Fruit fly (Drosophila melanogaster) whole organism, embryonic: Measurements from ENCODE around the gene hgo.

Experiments
- B-H2 ChIP-seq: fragments of 200-800 bp; sonication (Bioruptor generic); optimal IDR thresholded peaks from 2 replicates; lab custom pipeline; 2018; ENCODE audit warnings: missing biosample characterization, mild to moderate bottlenecking, missing genetic modification characterization
- CG10267 ChIP-seq: fragments of 200-800 bp; sonication (Bioruptor generic); optimal IDR thresholded peaks from 2 replicates; lab custom pipeline; 2018; ENCODE audit warnings: missing biosample characterization, mild to moderate bottlenecking, missing genetic modification characterization, moderate library complexity
- CG10366 ChIP-seq: fragments of 200-800 bp; sonication (Bioruptor generic); IDR thresholded peaks from 2 replicates; pipeline ENCODE4 v1.3.6; 2022; ENCODE audit warnings: missing biosample characterization, missing genetic modification characterization
- CG11093 ChIP-seq: fragments of 200-800 bp; sonication (Bioruptor generic); IDR thresholded peaks from 3 replicates; pipeline ENCODE4 v1.3.6; 2022; ENCODE audit warnings: missing biosample characterization, missing genetic modification characterization
- CG11247 ChIP-seq: fragments of 200-800 bp; sonication (Bioruptor generic); IDR thresholded peaks from 2 replicates; pipeline ENCODE4 v1.3.6; 2022; ENCODE audit warnings: missing biosample characterization, missing genetic modification characterization
- CG11696 ChIP-seq: fragments of 200-800 bp; sonication (Bioruptor generic); IDR thresholded peaks from 2 replicates; pipeline ENCODE4 v1.3.6; 2022; ENCODE audit warnings: missing biosample characterization, missing genetic modification characterization
- CG11723 ChIP-seq: fragments of 200-800 bp; sonication (Bioruptor generic); optimal IDR thresholded peaks from 2 replicates; lab custom pipeline; 2017; ENCODE audit warnings: missing biosample characterization, mild to moderate bottlenecking, missing genetic modification characterization
- CG12071 ChIP-seq: fragments of 200-800 bp; sonication (Bioruptor generic); optimal IDR thresholded peaks from 3 replicates; lab custom pipeline; 2018; ENCODE audit warnings: missing biosample characterization, mild to moderate bottlenecking, missing genetic modification characterization
- CG12769 ChIP-seq: fragments of 200-800 bp; sonication (Bioruptor generic); optimal IDR thresholded peaks from 2 replicates; lab custom pipeline; 2019; ENCODE audit warnings: missing biosample characterization, mild to moderate bottlenecking, missing genetic modification characterization, moderate library complexity
- CG16779 ChIP-seq: fragments of 200-800 bp; sonication (Bioruptor generic); IDR thresholded peaks from 2 replicates; pipeline ENCODE4 v1.3.6; 2022; ENCODE audit warnings: missing biosample characterization, missing genetic modification characterization
- CG16815 ChIP-seq: fragments of 200-800 bp; sonication (Bioruptor generic); optimal IDR thresholded peaks from 3 replicates; lab custom pipeline; 2017; ENCODE audit warnings: missing biosample characterization, mild to moderate bottlenecking, missing genetic modification characterization
- CG17361 ChIP-seq: fragments of 200-800 bp; sonication (Bioruptor generic); IDR thresholded peaks from 3 replicates; pipeline ENCODE4 v1.3.6; 2022; ENCODE audit warnings: missing biosample characterization, missing genetic modification characterization
- CG2116 ChIP-seq: fragments of 200-800 bp; sonication (Bioruptor generic); optimal IDR thresholded peaks from 3 replicates; lab custom pipeline; 2018; ENCODE audit warnings: missing biosample characterization, mild to moderate bottlenecking, missing genetic modification characterization
- CG2678 ChIP-seq: fragments of 200-800 bp; sonication (Bioruptor generic); optimal IDR thresholded peaks from 3 replicates; lab custom pipeline; 2019; ENCODE audit warnings: missing biosample characterization, mild to moderate bottlenecking, missing genetic modification characterization, moderate library complexity
- CG32772 ChIP-seq: fragments of 200-800 bp; sonication (Bioruptor generic); IDR thresholded peaks from 2 replicates; pipeline ENCODE4 v1.3.6; 2022; ENCODE audit warnings: missing biosample characterization, missing genetic modification characterization
- CG4617 ChIP-seq: fragments of 200-800 bp; sonication (Bioruptor generic); optimal IDR thresholded peaks from 3 replicates; lab custom pipeline; 2016; ENCODE audit warnings: missing biosample characterization, missing genetic modification characterization, borderline replicate concordance
- CG4707 ChIP-seq: fragments of 200-800 bp; sonication (Bioruptor generic); optimal IDR thresholded peaks from 2 replicates; lab custom pipeline; 2018; ENCODE audit warnings: missing biosample characterization, mild to moderate bottlenecking, missing genetic modification characterization, moderate library complexity
- CG5180 ChIP-seq: fragments of 200-800 bp; sonication (Bioruptor generic); optimal IDR thresholded peaks from 3 replicates; lab custom pipeline; 2017; ENCODE audit warnings: missing biosample characterization, missing genetic modification characterization, mild to moderate bottlenecking, moderate library complexity, missing genetic modification reagents
- CG6813 ChIP-seq: fragments of 200-800 bp; sonication (Bioruptor generic); optimal IDR thresholded peaks from 2 replicates; lab custom pipeline; 2017; ENCODE audit warnings: missing biosample characterization, missing genetic modification characterization, mild to moderate bottlenecking, moderate library complexity, missing genetic modification reagents
- CG6854 ChIP-seq: fragments of 200-800 bp; sonication (Bioruptor generic); optimal IDR thresholded peaks from 3 replicates; lab custom pipeline; 2017; ENCODE audit warnings: missing biosample characterization, mild to moderate bottlenecking, missing genetic modification characterization
- CG7786 ChIP-seq: fragments of 200-800 bp; sonication (Bioruptor generic); optimal IDR thresholded peaks from 2 replicates; lab custom pipeline; 2016; ENCODE audit warnings: missing biosample characterization, missing genetic modification characterization
- CG7928 ChIP-seq: fragments of 200-800 bp; sonication (Bioruptor generic); optimal IDR thresholded peaks from 2 replicates; lab custom pipeline; 2017; ENCODE audit warnings: missing biosample characterization, mild to moderate bottlenecking, missing genetic modification characterization
- CG9932 ChIP-seq: fragments of 200-800 bp; sonication (Bioruptor generic); IDR thresholded peaks from 2 replicates; pipeline ENCODE4 v1.3.6; 2022; ENCODE audit warnings: missing biosample characterization, missing genetic modification characterization
- CkIIα-i1 ChIP-seq: fragments of 200-800 bp; sonication (Bioruptor generic); IDR thresholded peaks from 2 replicates; pipeline ENCODE4 v1.3.6; 2022; ENCODE audit warnings: missing biosample characterization, missing genetic modification characterization
- D ChIP-seq, 2 experiments: fragments of 200-800 bp in 1 of 2; fragments of >200 bp in 1 of 2; sonication (Bioruptor generic) in 1 of 2; optimal IDR thresholded peaks; 2 replicates in 1 of 2; 3 replicates in 1 of 2; lab custom pipeline; 2017; ENCODE audit warnings: mild to moderate bottlenecking in 1 of 2, missing biosample characterization in 1 of 2, missing genetic modification characterization in 1 of 2, missing genetic modification reagents in 1 of 2
- HLHmδ ChIP-seq: fragments of 200-800 bp; sonication (Bioruptor generic); optimal IDR thresholded peaks from 2 replicates; lab custom pipeline; 2018; ENCODE audit warnings: missing biosample characterization, mild to moderate bottlenecking, missing genetic modification characterization, moderate library complexity
- Hr39 ChIP-seq: fragments of >200 bp; optimal IDR thresholded peaks from 2 replicates; lab custom pipeline; 2017
- MESR4 ChIP-seq: fragments of 200-800 bp; sonication (Bioruptor generic); optimal IDR thresholded peaks from 2 replicates; lab custom pipeline; 2018; ENCODE audit warnings: missing biosample characterization, mild to moderate bottlenecking, missing genetic modification characterization, moderate library complexity
- Scr ChIP-seq: fragments of 200-800 bp; sonication (Bioruptor generic); IDR thresholded peaks from 2 replicates; pipeline ENCODE4 v1.3.6; 2022; ENCODE audit warnings: missing biosample characterization, missing genetic modification characterization; ENCODE audit not compliant: partially characterized antibody
- Spps ChIP-seq: fragments of 200-800 bp; sonication (Bioruptor generic); optimal IDR thresholded peaks from 2 replicates; lab custom pipeline; 2018; ENCODE audit warnings: missing biosample characterization, mild to moderate bottlenecking, missing genetic modification characterization
- Xbp1 ChIP-seq: fragments of 200-800 bp; sonication (Bioruptor generic); optimal IDR thresholded peaks from 3 replicates; lab custom pipeline; 2016; ENCODE audit warnings: missing biosample characterization, mild to moderate bottlenecking, missing genetic modification characterization
- Xrp1 ChIP-seq: fragments of 200-800 bp; sonication (Bioruptor generic); IDR thresholded peaks from 2 replicates; pipeline ENCODE4 v1.3.6; 2022; ENCODE audit warnings: missing biosample characterization, missing genetic modification characterization
- bsh ChIP-seq, 2 experiments: fragments of 200-800 bp; sonication (Bioruptor generic); optimal IDR thresholded peaks; 2 replicates each; lab custom pipeline; 2017 to 2018; ENCODE audit warnings: mild to moderate bottlenecking in 2 of 2, missing biosample characterization in 2 of 2, missing genetic modification characterization in 2 of 2, moderate library complexity in 1 of 2
- cas ChIP-seq: fragments of 200-800 bp; sonication (Bioruptor generic); IDR thresholded peaks from 2 replicates; pipeline ENCODE4 v1.3.6; 2022; ENCODE audit warnings: missing biosample characterization, missing genetic modification characterization
- corto ChIP-seq: fragments of 200-800 bp; sonication (Bioruptor generic); optimal IDR thresholded peaks from 2 replicates; lab custom pipeline; 2016; ENCODE audit warnings: missing biosample characterization, mild to moderate bottlenecking, missing genetic modification characterization, moderate library complexity
- eve ChIP-seq, 2 experiments: fragments of >200 bp; optimal IDR thresholded peaks; 2 replicates each; lab custom pipeline; 2017; ENCODE audit warnings: missing biosample characterization in 2 of 2, missing genetic modification characterization in 2 of 2
- gem ChIP-seq: fragments of 200-800 bp; sonication (Bioruptor generic); optimal IDR thresholded peaks from 2 replicates; lab custom pipeline; 2019; ENCODE audit warnings: missing biosample characterization, mild to moderate bottlenecking, missing genetic modification characterization, moderate library complexity
- gsb ChIP-seq: fragments of 200-800 bp; sonication (Bioruptor generic); IDR thresholded peaks from 2 replicates; pipeline ENCODE4 v1.3.6; 2022; ENCODE audit warnings: missing biosample characterization, missing genetic modification characterization
- h ChIP-seq: fragments of >200 bp; optimal IDR thresholded peaks from 2 replicates; lab custom pipeline; 2017
- jigr1 ChIP-seq: fragments of 200-800 bp; sonication (Bioruptor generic); IDR thresholded peaks from 3 replicates; pipeline ENCODE4 v1.3.6; 2022; ENCODE audit warnings: missing biosample characterization, missing genetic modification characterization
- maf-S ChIP-seq: fragments of 200-800 bp; sonication (Bioruptor generic); optimal IDR thresholded peaks from 2 replicates; lab custom pipeline; 2016; ENCODE audit warnings: missing biosample characterization, missing genetic modification characterization
- nerfin-2 ChIP-seq: fragments of 200-800 bp; sonication (Bioruptor generic); IDR thresholded peaks from 2 replicates; pipeline ENCODE4 v1.3.6; 2022; ENCODE audit warnings: missing biosample characterization, missing genetic modification characterization; ENCODE audit not compliant: partially characterized antibody
- oc ChIP-seq: fragments of 200-800 bp; sonication (Bioruptor generic); optimal IDR thresholded peaks from 2 replicates; lab custom pipeline; 2018; ENCODE audit warnings: missing biosample characterization, mild to moderate bottlenecking, missing genetic modification characterization, moderate library complexity
- otp ChIP-seq: fragments of 200-800 bp; sonication (Bioruptor generic); IDR thresholded peaks from 3 replicates; pipeline ENCODE4, ENCODE4 v1.3.6; 2022; ENCODE audit warnings: missing biosample characterization, missing genetic modification characterization
- peb ChIP-seq: fragments of 200-800 bp; sonication (Bioruptor generic); IDR thresholded peaks from 2 replicates; pipeline ENCODE4 v1.3.6; 2022; ENCODE audit warnings: missing biosample characterization, missing genetic modification characterization
- pita ChIP-seq: fragments of 200-800 bp; sonication (Bioruptor generic); optimal IDR thresholded peaks from 2 replicates; lab custom pipeline; 2017; ENCODE audit warnings: missing biosample characterization, mild to moderate bottlenecking, missing genetic modification characterization
- psq ChIP-seq: fragments of 200-800 bp; sonication (Bioruptor generic); optimal IDR thresholded peaks from 2 replicates; lab custom pipeline; 2017; ENCODE audit warnings: missing biosample characterization, missing genetic modification characterization
- row ChIP-seq: fragments of 200-800 bp; sonication (Bioruptor generic); IDR thresholded peaks from 3 replicates; pipeline ENCODE4 v1.3.6; 2022; ENCODE audit warnings: missing biosample characterization, missing genetic modification characterization
- trh ChIP-seq: fragments of 200-800 bp; sonication (Bioruptor generic); optimal IDR thresholded peaks from 2 replicates; lab custom pipeline; 2016; ENCODE audit warnings: missing biosample characterization, missing genetic modification characterization
- unpg ChIP-seq: fragments of 200-800 bp; sonication (Bioruptor generic); optimal IDR thresholded peaks from 3 replicates; lab custom pipeline; 2018; ENCODE audit warnings: missing biosample characterization, mild to moderate bottlenecking, missing genetic modification characterization, moderate library complexity

The hgo gene

DNA sequence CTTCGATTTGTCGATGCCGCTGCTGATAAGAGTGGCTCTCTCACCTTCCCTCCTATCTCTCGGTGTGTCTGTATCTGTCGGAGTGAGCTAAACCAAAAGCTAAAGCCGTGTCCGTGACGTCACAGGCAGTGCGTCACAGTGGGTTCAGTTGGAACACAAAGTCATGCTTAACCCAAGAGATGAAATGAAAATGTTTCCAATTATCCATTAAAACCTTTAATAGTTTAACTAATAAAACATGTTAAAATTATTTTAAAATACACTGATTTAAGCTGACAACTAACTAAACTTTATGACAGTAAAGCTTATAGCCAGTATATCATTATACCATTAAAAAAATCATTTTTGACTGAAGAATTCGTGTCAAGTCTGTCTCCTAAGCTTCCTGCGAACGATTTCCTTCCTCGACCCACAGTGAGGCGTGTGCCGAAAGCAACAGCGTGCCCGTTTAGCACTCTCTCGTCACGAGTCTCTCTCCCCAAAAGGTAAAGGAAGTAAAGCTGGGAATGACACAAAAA lies 23.1 kb upstream of the hgo start, which contains the start of gene Idua (continued):
- TF ChIP-seq nerfin-2 (GFP tag; lab: Robert Waterston, UW) (no peak), Xrp1 (peak; percentile 79), otp (0 out of 3 replicates have a peak, but pooled peaks have one; percentile 26), eve (GFP tag; optimal IDR thresholded peaks at IDR 0.05; lab: Kevin White, UChicago) (no peak), CG2116 (GFP tag; lab: Kevin White, UChicago) (peak; percentile 22), CG11696 (GFP tag; lab: Robert Waterston, UW) (0 out of 2 replicates have a peak, but pooled peaks have one; percentile 33), Xbp1 (GFP tag; lab: Kevin White, UChicago) (peak; percentile 61), MESR4 (GFP tag; lab: Kevin White, UChicago) (no peak), CG7928 (no peak), CG6854 (GFP tag; lab: Kevin White, UChicago) (peak; percentile 82), h (lab: Kevin White, UChicago) (no peak), psq (GFP tag; lab: Kevin White, UChicago) (peak; percentile 37), CG17361 (GFP tag; lab: Robert Waterston, UW) (no peak), CkIIα-i1 (GFP tag; lab: Robert Waterston, UW) (no peak), unpg (no peak), jigr1 (GFP tag; lab: Robert Waterston, UW) (0 out of 3 replicates have a peak, but pooled peaks have one; percentile 32), CG16779 (GFP tag; lab: Robert Waterston, UW) (no peak), CG16815 (GFP tag; lab: Kevin White, UChicago) (peak; percentile 37), trh (no peak), CG7786 (no peak), Spps (tag; lab: Kevin White, UChicago) (no peak), CG32772 (GFP tag; lab: Robert Waterston, UW) (0 out of 2 replicates have a peak, but pooled peaks have one; percentile 31), CG10267 (peak; percentile 66), CG12071 (GFP tag; lab: Kevin White, UChicago) (no peak), CG9932 (GFP tag; lab: Robert Waterston, UW) (peak; percentile 47), CG5180 (GFP tag; lab: Kevin White, UChicago) (no peak), CG4707 (GFP tag; lab: Kevin White, UChicago) (peak; percentile 57), CG4617 (no peak), gem (no peak), cas (GFP tag; lab: Robert Waterston, UW) (peak; percentile 13; the same call in 1 of the 2 replicates), B-H2 (peak; percentile 57), maf-S (no peak), CG11247 (GFP tag; lab: Robert Waterston, UW) (no peak), Scr (GFP tag; lab: Robert Waterston, UW) (no peak), HLHmδ (no peak), CG12769 (tag; lab: Kevin White, UChicago) (no peak), corto (GFP tag; lab: Kevin White, UChicago) (peak; percentile 14), row (peak; percentile 78), D (optimal IDR thresholded peaks at IDR 0.05; lab: Kevin White, UChicago) (no peak), D (GFP tag; optimal IDR thresholded peaks at IDR 0.05; lab: Kevin White, UChicago) (peak; percentile 76), CG11093 (GFP tag; lab: Robert Waterston, UW) (peak; percentile 69; the same call in 2 of the 3 replicates), oc (tag; lab: Kevin White, UChicago) (no peak), CG11723 (GFP tag; lab: Kevin White, UChicago) (no peak), peb (peak; percentile 61), Hr39 (lab: Kevin White, UChicago) (no peak), gsb (GFP tag; lab: Robert Waterston, UW) (peak; percentile 40; the same call in 1 of the 2 replicates), CG2678 (tag; lab: Kevin White, UChicago) (no peak), bsh (GFP tag; optimal IDR thresholded peaks at IDR 0.05; lab: Kevin White, UChicago) (peak; percentile 57 to 64), pita (GFP tag; lab: Kevin White, UChicago) (no peak), CG6813 (GFP tag; lab: Kevin White, UChicago) (peak; percentile 74), CG10366 (GFP tag; lab: Robert Waterston, UW) (peak; percentile 25; the same call in 1 of the 2 replicates)
